In genomic region chr3R:28846877-28847529, dm6 we compare ENCODE assay signal across 6 fruit fly cellular contexts.
TF ChIP-seq lines count a peak whose summit lies in the region.

No protein-coding gene starts in this region.

- TF ChIP-seq CTCF in whole organism, embryonic (GFP tag; optimal IDR thresholded peaks at IDR 0.05; lab: Kevin White, UChicago), result no peak

TF ChIP-seq in whole organism, 6 proteins besides CTCF, POLR2A, EP300 and RAD21:
- TF ChIP-seq EcR (GFP tag; optimal IDR thresholded peaks at IDR 0.05; lab: Kevin White, UChicago) (peak in 1 of 2 experiments; percentile 22), Dll (optimal IDR thresholded peaks at IDR 0.05; lab: Kevin White, UChicago) (no peak), pan (optimal IDR thresholded peaks at IDR 0.05; lab: Kevin White, UChicago) (peak; percentile 48), usp (GFP tag; optimal IDR thresholded peaks at IDR 0.05; lab: Kevin White, UChicago) (no peak)
TF ChIP-seq in whole organism: peak in this region for 2.

TF ChIP-seq in whole organism, adult, 20 proteins besides CTCF, POLR2A, EP300 and RAD21:
- TF ChIP-seq cic (GFP tag; optimal IDR thresholded peaks at IDR 0.05; lab: Kevin White, UChicago) (no peak), toe (GFP tag; optimal IDR thresholded peaks at IDR 0.05; lab: Kevin White, UChicago) (peak; percentile 30), kay (GFP tag; lab: Kevin White, UChicago; ENCODE audit: borderline replicate concordance) (peak; percentile 26)

TF ChIP-seq in whole organism, embryonic, 481 proteins besides CTCF, POLR2A, EP300 and RAD21 (continues in another document):
- TF ChIP-seq crol (GFP tag; IDR thresholded peaks at IDR 0.05; lab: Robert Waterston, UW) (0 out of 2 replicates have a peak, but pooled peaks have one; percentile 23), gem (tag; optimal IDR thresholded peaks at IDR 0.05; lab: Kevin White, UChicago) (peak; percentile 11), HLH3B (GFP tag; IDR thresholded peaks at IDR 0.05; lab: Robert Waterston, UW) (0 out of 2 replicates have a peak, but pooled peaks have one; percentile 11), Drgx (GFP tag; IDR thresholded peaks at IDR 0.05; lab: Robert Waterston, UW) (0 out of 2 replicates have a peak, but pooled peaks have one; percentile 42), Sox102F (GFP tag; optimal IDR thresholded peaks at IDR 0.05; lab: Kevin White, UChicago) (no peak), CG12104 (GFP tag; optimal IDR thresholded peaks at IDR 0.05; lab: Kevin White, UChicago) (no peak), h (optimal IDR thresholded peaks at IDR 0.05; lab: Kevin White, UChicago) (no peak), D19A (tag; optimal IDR thresholded peaks at IDR 0.05; lab: Kevin White, UChicago) (peak; percentile 90), CG15011 (GFP tag; optimal IDR thresholded peaks at IDR 0.05; lab: Kevin White, UChicago) (no peak), B-H2 (GFP tag; optimal IDR thresholded peaks at IDR 0.05; lab: Kevin White, UChicago) (no peak), CG1603 (tag; optimal IDR thresholded peaks at IDR 0.05; lab: Kevin White, UChicago) (peak; percentile 4), klu (GFP tag; IDR thresholded peaks at IDR 0.05; lab: Robert Waterston, UW) (no peak), esg (GFP tag; conservative IDR thresholded peaks at IDR 0.05; lab: Robert Waterston, UW) (no peak), bsh (GFP tag; optimal IDR thresholded peaks at IDR 0.05; lab: Kevin White, UChicago) (peak in 1 of 2 experiments; percentile 14), CG2199 (GFP tag; IDR thresholded peaks at IDR 0.05; lab: Robert Waterston, UW) (0 out of 3 replicates have a peak, but pooled peaks have one; percentile 25), dan (GFP tag; IDR thresholded peaks at IDR 0.05; lab: Robert Waterston, UW) (no peak), row (GFP tag; IDR thresholded peaks at IDR 0.05; lab: Robert Waterston, UW) (peak; percentile 30; the same call in 1 of the 3 replicates), Med (GFP tag; lab: Kevin White, UChicago) (peak; percentile 13), nom (GFP tag; optimal IDR thresholded peaks at IDR 0.05; lab: Kevin White, UChicago) (peak; percentile 91), lab (GFP tag; optimal IDR thresholded peaks at IDR 0.05; lab: Kevin White, UChicago) (no peak)

TF ChIP-seq in whole organism, prepupa, 60 proteins besides CTCF, POLR2A, EP300 and RAD21 (continues in another document):
- TF ChIP-seq CG6808 (GFP tag; optimal IDR thresholded peaks at IDR 0.05; lab: Kevin White, UChicago) (peak; percentile 88), Ets96B (tag; optimal IDR thresholded peaks at IDR 0.05; lab: Kevin White, UChicago) (peak; percentile 75), Hr4 (GFP tag; optimal IDR thresholded peaks at IDR 0.05; lab: Kevin White, UChicago) (peak; percentile 64), CG34406 (GFP tag; optimal IDR thresholded peaks at IDR 0.05; lab: Kevin White, UChicago) (peak; percentile 46), CG3919 (GFP tag; optimal IDR thresholded peaks at IDR 0.05; lab: Kevin White, UChicago) (peak; percentile 74), Sox102F (GFP tag; optimal IDR thresholded peaks at IDR 0.05; lab: Kevin White, UChicago) (peak; percentile 41), spab (GFP tag; optimal IDR thresholded peaks at IDR 0.05; lab: Kevin White, UChicago) (peak; percentile 82), Gug (GFP tag; IDR thresholded peaks at IDR 0.05; lab: Robert Waterston, UW) (peak; percentile 50), Eip75B (GFP tag; optimal IDR thresholded peaks at IDR 0.05; lab: Kevin White, UChicago) (peak; percentile 79), OdsH (GFP tag; optimal IDR thresholded peaks at IDR 0.05; lab: Kevin White, UChicago) (peak; percentile 72), eg (GFP tag; IDR thresholded peaks at IDR 0.05; lab: Robert Waterston, UW) (peak; percentile 87), CG11294 (GFP tag; IDR thresholded peaks at IDR 0.05; lab: Robert Waterston, UW) (0 out of 2 replicates have a peak, but pooled peaks have one; percentile 7), CG6276 (GFP tag; optimal IDR thresholded peaks at IDR 0.05; lab: Kevin White, UChicago) (peak; percentile 92), Blimp-1 (GFP tag; optimal IDR thresholded peaks at IDR 0.05; lab: Kevin White, UChicago) (peak; percentile 6), dsx (GFP tag; optimal IDR thresholded peaks at IDR 0.05; lab: Kevin White, UChicago; ENCODE audit: poor library complexity, severe bottlenecking) (peak; percentile 67), CG10631 (GFP tag; optimal IDR thresholded peaks at IDR 0.05; lab: Kevin White, UChicago) (peak; percentile 57), net (GFP tag; optimal IDR thresholded peaks at IDR 0.05; lab: Kevin White, UChicago) (peak; percentile 61), ss (GFP tag; optimal IDR thresholded peaks at IDR 0.05; lab: Kevin White, UChicago) (peak; percentile 77 to 85), CG6854 (GFP tag; optimal IDR thresholded peaks at IDR 0.05; lab: Kevin White, UChicago) (no peak), topi (GFP tag; optimal IDR thresholded peaks at IDR 0.05; lab: Kevin White, UChicago) (peak; percentile 59), Met (GFP tag; optimal IDR thresholded peaks at IDR 0.05; lab: Kevin White, UChicago) (peak; percentile 16)

TF ChIP-seq in whole organism, pupa, 21 proteins besides CTCF, POLR2A, EP300 and RAD21:
- peak; percentile 73 for TF ChIP-seq CG8301 (tag; optimal IDR thresholded peaks at IDR 0.05; lab: Kevin White, UChicago)
- TF ChIP-seq D1 (tag; optimal IDR thresholded peaks at IDR 0.05; lab: Kevin White, UChicago), result peak; percentile 15
- TF ChIP-seq CG13204 (GFP tag; optimal IDR thresholded peaks at IDR 0.05; lab: Kevin White, UChicago), result peak; percentile 80
- peak; percentile 21 for TF ChIP-seq Snoo (tag; optimal IDR thresholded peaks at IDR 0.05; lab: Kevin White, UChicago)
- peak; percentile 77 for TF ChIP-seq CG17806 (tag; optimal IDR thresholded peaks at IDR 0.05; lab: Kevin White, UChicago)
- TF ChIP-seq CG8159 (tag; optimal IDR thresholded peaks at IDR 0.05; lab: Kevin White, UChicago), result peak; percentile 85
- peak; percentile 76 for TF ChIP-seq CG15710 (tag; optimal IDR thresholded peaks at IDR 0.05; lab: Kevin White, UChicago)
- TF ChIP-seq gl (tag; optimal IDR thresholded peaks at IDR 0.05; lab: Kevin White, UChicago), result peak; percentile 94
- TF ChIP-seq Pif1B (GFP tag; optimal IDR thresholded peaks at IDR 0.05; lab: Kevin White, UChicago), result peak; percentile 74
- TF ChIP-seq rn (GFP tag; IDR thresholded peaks at IDR 0.05; lab: Robert Waterston, UW), result peak; percentile 29; the same call in 1 of the 2 replicates
- peak; percentile 64 for TF ChIP-seq EcR (GFP tag; optimal IDR thresholded peaks at IDR 0.05; lab: Kevin White, UChicago)
- TF ChIP-seq CG9948 (tag; optimal IDR thresholded peaks at IDR 0.05; lab: Kevin White, UChicago), result peak; percentile 68
- TF ChIP-seq CG4496 (GFP tag; IDR thresholded peaks at IDR 0.05; lab: Robert Waterston, UW), result peak; percentile 77; the same call in 2 of the 3 replicates
- TF ChIP-seq CG34367 (tag; optimal IDR thresholded peaks at IDR 0.05; lab: Kevin White, UChicago), result peak; percentile 73
- TF ChIP-seq CG14655 (GFP tag; optimal IDR thresholded peaks at IDR 0.05; lab: Kevin White, UChicago), result peak; percentile 77
- peak; percentile 65 for TF ChIP-seq Pif1A (GFP tag; optimal IDR thresholded peaks at IDR 0.05; lab: Kevin White, UChicago)
- peak; percentile 41; the same call in 1 of the 2 replicates for TF ChIP-seq CG10348 (GFP tag; IDR thresholded peaks at IDR 0.05; lab: Robert Waterston, UW)
- TF ChIP-seq fd96Ca (GFP tag; IDR thresholded peaks at IDR 0.05; lab: Robert Waterston, UW), result peak; percentile 78
- peak; percentile 75 for TF ChIP-seq CG12605 (GFP tag; IDR thresholded peaks at IDR 0.05; lab: Robert Waterston, UW)
- no peak; the same call in 1 of the 2 replicates for TF ChIP-seq CG32121 (GFP tag; IDR thresholded peaks at IDR 0.05; lab: Robert Waterston, UW)
- peak; percentile 38; the same call in 1 of the 2 replicates for TF ChIP-seq Ets98B (GFP tag; IDR thresholded peaks at IDR 0.05; lab: Robert Waterston, UW)

TF ChIP-seq in whole organism, wandering third instar larva, 38 proteins besides CTCF, POLR2A, EP300 and RAD21:
- TF ChIP-seq woc (GFP tag; optimal IDR thresholded peaks at IDR 0.05; lab: Kevin White, UChicago), result peak; percentile 6
- peak; percentile 7 for TF ChIP-seq ey (GFP tag; optimal IDR thresholded peaks at IDR 0.05; lab: Kevin White, UChicago)
- no peak for TF ChIP-seq sv (GFP tag; optimal IDR thresholded peaks at IDR 0.05; lab: Kevin White, UChicago)
